Fruit fly (Drosophila melanogaster): ENCODE measurements around the gene cl.
A peak's percentile ranks its signal among the peaks of the same experiment; 100 is the strongest.

cl gene

dm6 chr2L:5546207-5546517, 26.2 kb downstream of the cl start:
- TF ChIP-seq gl (tag; optimal IDR thresholded peaks at IDR 0.05) (peak; percentile 5), CG14655 (GFP tag; optimal IDR thresholded peaks at IDR 0.05) (no peak), CG13204 (GFP tag; optimal IDR thresholded peaks at IDR 0.05) (peak; percentile 25)

- TF ChIP-seq CG10348 (GFP tag; IDR thresholded peaks at IDR 0.05) (no peak), CG15710 (tag; optimal IDR thresholded peaks at IDR 0.05) (peak; percentile 29), Pif1B (GFP tag; optimal IDR thresholded peaks at IDR 0.05) (peak; percentile 73), fd96Ca (GFP tag; IDR thresholded peaks at IDR 0.05) (peak; percentile 61), CG13204 (GFP tag; optimal IDR thresholded peaks at IDR 0.05) (no peak), CG14655 (GFP tag; optimal IDR thresholded peaks at IDR 0.05) (peak; percentile 89), Ets98B (GFP tag; IDR thresholded peaks at IDR 0.05) (0 out of 2 replicates have a peak, but pooled peaks have one; percentile 34), CG34367 (tag; optimal IDR thresholded peaks at IDR 0.05) (peak; percentile 4), Snoo (tag; optimal IDR thresholded peaks at IDR 0.05) (peak; percentile 65), CG12605 (GFP tag; IDR thresholded peaks at IDR 0.05) (peak; percentile 75), D1 (tag; optimal IDR thresholded peaks at IDR 0.05) (no peak), rn (GFP tag; IDR thresholded peaks at IDR 0.05) (peak; percentile 55; the same call in 1 of the 2 replicates), CG4496 (GFP tag; IDR thresholded peaks at IDR 0.05) (peak; percentile 46; the same call in 1 of the 3 replicates), EcR (GFP tag; optimal IDR thresholded peaks at IDR 0.05) (peak; percentile 100), Pif1A (GFP tag; optimal IDR thresholded peaks at IDR 0.05) (peak; percentile 67), CG17806 (tag; optimal IDR thresholded peaks at IDR 0.05) (peak; percentile 76), gl (tag; optimal IDR thresholded peaks at IDR 0.05) (no peak), CG32121 (GFP tag; IDR thresholded peaks at IDR 0.05) (peak; percentile 79), CG9948 (tag; optimal IDR thresholded peaks at IDR 0.05) (peak; percentile 56), CG8159 (tag; optimal IDR thresholded peaks at IDR 0.05) (peak; percentile 85), CG8301 (tag; optimal IDR thresholded peaks at IDR 0.05) (peak; percentile 77)
Observed at dm6 chr2L:5546518-5547287, 26.8 kb downstream of the cl start, which contains the start of gene Oscillin. Oscillin (plus strand) TSS chr2L:5547086.

dm6 chr2L:5547288-5547777, 27.4 kb downstream of the cl start:
- no peak for TF ChIP-seq EcR (GFP tag; optimal IDR thresholded peaks at IDR 0.05)

- TF ChIP-seq CG34367 (tag; optimal IDR thresholded peaks at IDR 0.05) (no peak), Pif1A (GFP tag; optimal IDR thresholded peaks at IDR 0.05) (no peak), CG10348 (GFP tag; IDR thresholded peaks at IDR 0.05) (no peak), CG15710 (tag; optimal IDR thresholded peaks at IDR 0.05) (no peak), Pif1B (GFP tag; optimal IDR thresholded peaks at IDR 0.05) (no peak), gl (tag; optimal IDR thresholded peaks at IDR 0.05) (no peak), CG8159 (tag; optimal IDR thresholded peaks at IDR 0.05) (no peak), CG14655 (GFP tag; optimal IDR thresholded peaks at IDR 0.05) (no peak), CG13204 (GFP tag; optimal IDR thresholded peaks at IDR 0.05) (no peak), Ets98B (GFP tag; IDR thresholded peaks at IDR 0.05) (no peak), CG32121 (GFP tag; IDR thresholded peaks at IDR 0.05) (no peak), Snoo (tag; optimal IDR thresholded peaks at IDR 0.05) (no peak), CG9948 (tag; optimal IDR thresholded peaks at IDR 0.05) (no peak), CG4496 (GFP tag; IDR thresholded peaks at IDR 0.05) (no peak), EcR (GFP tag; optimal IDR thresholded peaks at IDR 0.05) (no peak), CG8301 (tag; optimal IDR thresholded peaks at IDR 0.05) (no peak), CG17806 (tag; optimal IDR thresholded peaks at IDR 0.05) (no peak)
Observed at dm6 chr2L:5550735-5551134, 30.8 kb downstream of the cl start, which contains the start of gene CG14014. CG14014 (minus strand) TSS chr2L:5550835.

dm6 chr2L:5551538-5551937, 31.6 kb downstream of the cl start, which contains the start of gene CG18269:
CG18269 (plus strand) TSS chr2L:5551838.
- TF ChIP-seq CG34367 (tag; optimal IDR thresholded peaks at IDR 0.05) = no peak
- TF ChIP-seq CG12605 (GFP tag; IDR thresholded peaks at IDR 0.05) = no peak
- TF ChIP-seq CG15710 (tag; optimal IDR thresholded peaks at IDR 0.05) = no peak
- no peak for TF ChIP-seq CG4496 (GFP tag; IDR thresholded peaks at IDR 0.05)
- TF ChIP-seq fd96Ca (GFP tag; IDR thresholded peaks at IDR 0.05) = no peak

- no peak for TF ChIP-seq Pif1A (GFP tag; optimal IDR thresholded peaks at IDR 0.05)
- TF ChIP-seq CG8301 (tag; optimal IDR thresholded peaks at IDR 0.05) = no peak
- TF ChIP-seq CG32121 (GFP tag; IDR thresholded peaks at IDR 0.05) = no peak
- no peak for TF ChIP-seq fd96Ca (GFP tag; IDR thresholded peaks at IDR 0.05)
- no peak for TF ChIP-seq CG17806 (tag; optimal IDR thresholded peaks at IDR 0.05)
- no peak for TF ChIP-seq CG4496 (GFP tag; IDR thresholded peaks at IDR 0.05)
- no peak for TF ChIP-seq rn (GFP tag; IDR thresholded peaks at IDR 0.05)
- no peak for TF ChIP-seq D1 (tag; optimal IDR thresholded peaks at IDR 0.05)
- TF ChIP-seq CG10348 (GFP tag; IDR thresholded peaks at IDR 0.05) = no peak
- TF ChIP-seq Snoo (tag; optimal IDR thresholded peaks at IDR 0.05) = no peak
- no peak for TF ChIP-seq CG12605 (GFP tag; IDR thresholded peaks at IDR 0.05)
- TF ChIP-seq CG9948 (tag; optimal IDR thresholded peaks at IDR 0.05) = no peak
- TF ChIP-seq EcR (GFP tag; optimal IDR thresholded peaks at IDR 0.05) = no peak
- TF ChIP-seq CG8159 (tag; optimal IDR thresholded peaks at IDR 0.05) = no peak
- no peak for TF ChIP-seq CG13204 (GFP tag; optimal IDR thresholded peaks at IDR 0.05)
Observed at dm6 chr2L:5553750-5554149, 33.8 kb downstream of the cl start, which contains the start of the genes CG14013 and CG14017. CG14013 (minus strand) TSS chr2L:5553850. CG14017 (plus strand) TSS chr2L:5553897.
